Fruit fly (Drosophila melanogaster) whole organism, adult: Measurements from ENCODE around the gene Mo25.

ENCODE experiments used
- CG11617 ChIP-seq: fragments of 200-800 bp; sonication (Bioruptor generic); optimal IDR thresholded peaks from 2 replicates; lab custom pipeline; 2017; ENCODE audit warnings: mild to moderate bottlenecking, missing biosample characterization, missing genetic modification reagents, missing genetic modification characterization
- CG12768 ChIP-seq: fragments of 200-800 bp; sonication (Bioruptor generic); optimal IDR thresholded peaks from 2 replicates; lab custom pipeline; 2017; ENCODE audit warnings: missing biosample characterization, missing genetic modification characterization, mild to moderate bottlenecking, moderate library complexity, missing genetic modification reagents
- CG14711 ChIP-seq: fragments of 200-800 bp; sonication (Bioruptor generic); optimal IDR thresholded peaks from 2 replicates; lab custom pipeline; 2018; ENCODE audit warnings: missing biosample characterization, mild to moderate bottlenecking, missing genetic modification characterization, moderate library complexity
- CG1620 ChIP-seq: fragments of 200-800 bp; sonication (Bioruptor generic); optimal IDR thresholded peaks from 2 replicates; lab custom pipeline; 2016; ENCODE audit warnings: missing biosample characterization, missing genetic modification characterization
- CG33017 ChIP-seq: fragments of 200-800 bp; sonication (Bioruptor generic); optimal IDR thresholded peaks from 2 replicates; lab custom pipeline; 2018; ENCODE audit warnings: missing biosample characterization, mild to moderate bottlenecking, missing genetic modification characterization, moderate library complexity
- CG5204 ChIP-seq: fragments of 200-800 bp; sonication (Bioruptor generic); optimal IDR thresholded peaks from 2 replicates; lab custom pipeline; 2016; ENCODE audit warnings: missing biosample characterization, missing genetic modification characterization
- CG7045 ChIP-seq: fragments of 200-800 bp; sonication (Bioruptor generic); optimal IDR thresholded peaks from 2 replicates; lab custom pipeline; 2017; ENCODE audit warnings: missing biosample characterization, mild to moderate bottlenecking, missing genetic modification characterization
- CG7101 ChIP-seq: fragments of 200-800 bp; sonication (Bioruptor generic); optimal IDR thresholded peaks from 2 replicates; lab custom pipeline; 2018; ENCODE audit warnings: missing biosample characterization, mild to moderate bottlenecking, missing genetic modification characterization, moderate library complexity
- Clk ChIP-seq: fragments of 200-800 bp; sonication (Bioruptor generic); optimal IDR thresholded peaks from 2 replicates; lab custom pipeline; 2017; ENCODE audit warnings: missing biosample characterization, missing genetic modification characterization
- Crg-1 ChIP-seq: fragments of 200-800 bp; sonication (Bioruptor generic); optimal IDR thresholded peaks from 2 replicates; lab custom pipeline; 2016; ENCODE audit warnings: missing biosample characterization, missing genetic modification characterization
- Hr96 ChIP-seq: fragments of 200-800 bp; sonication (Bioruptor generic); optimal IDR thresholded peaks from 2 replicates; lab custom pipeline; 2016; ENCODE audit warnings: missing biosample characterization, missing genetic modification characterization
- Mnt ChIP-seq: fragments of 200-800 bp; sonication (Bioruptor generic); optimal IDR thresholded peaks from 2 replicates; lab custom pipeline; 2016; ENCODE audit warnings: missing biosample characterization, mild to moderate bottlenecking, missing genetic modification characterization
- bab1 ChIP-seq: fragments of 200-800 bp; sonication (Bioruptor generic); optimal IDR thresholded peaks from 3 replicates; lab custom pipeline; 2019; ENCODE audit warnings: missing biosample characterization, mild to moderate bottlenecking, missing genetic modification characterization, moderate library complexity
- cic ChIP-seq: fragments of 200-800 bp; sonication (Bioruptor generic); optimal IDR thresholded peaks from 2 replicates; lab custom pipeline; 2017; ENCODE audit warnings: missing biosample characterization, mild to moderate bottlenecking, missing genetic modification characterization, moderate library complexity
- cnc ChIP-seq, 2 experiments: fragments of >200 bp; optimal IDR thresholded peaks; 2 replicates each; lab custom pipeline; 2017
- kay ChIP-seq: fragments of 200-800 bp; sonication (Bioruptor generic); peaks from one replicate; lab custom pipeline; 2016; ENCODE audit warnings: missing biosample characterization, missing genetic modification characterization, borderline replicate concordance
- ovo ChIP-seq: fragments of 200-800 bp; sonication (Bioruptor generic); optimal IDR thresholded peaks from 2 replicates; lab custom pipeline; 2016; ENCODE audit warnings: missing biosample characterization, missing genetic modification characterization
- pad ChIP-seq: fragments of 200-800 bp; sonication (Bioruptor generic); optimal IDR thresholded peaks from 3 replicates; lab custom pipeline; 2017; ENCODE audit warnings: missing biosample characterization, missing genetic modification characterization, mild to moderate bottlenecking, moderate library complexity, missing genetic modification reagents
- tj ChIP-seq: fragments of 200-800 bp; sonication (Bioruptor generic); optimal IDR thresholded peaks from 3 replicates; lab custom pipeline; 2017; ENCODE audit warnings: missing biosample characterization, mild to moderate bottlenecking, missing genetic modification characterization, moderate library complexity
- toe ChIP-seq: fragments of 200-800 bp; sonication (Bioruptor generic); optimal IDR thresholded peaks from 2 replicates; lab custom pipeline; 2016; ENCODE audit warnings: missing biosample characterization, missing genetic modification characterization

Mo25 gene

dm6 chr3L:16635566-16636210 is 20.4 kb upstream of the Mo25 start:
- TF ChIP-seq tj (GFP tag; lab: Kevin White, UChicago) (peak; percentile 51), CG1620 (GFP tag; lab: Kevin White, UChicago) (no peak), Mnt (GFP tag; lab: Kevin White, UChicago) (no peak), CG33017 (tag; lab: Kevin White, UChicago) (no peak), kay (GFP tag; lab: Kevin White, UChicago) (peak; percentile 50)

DNA sequence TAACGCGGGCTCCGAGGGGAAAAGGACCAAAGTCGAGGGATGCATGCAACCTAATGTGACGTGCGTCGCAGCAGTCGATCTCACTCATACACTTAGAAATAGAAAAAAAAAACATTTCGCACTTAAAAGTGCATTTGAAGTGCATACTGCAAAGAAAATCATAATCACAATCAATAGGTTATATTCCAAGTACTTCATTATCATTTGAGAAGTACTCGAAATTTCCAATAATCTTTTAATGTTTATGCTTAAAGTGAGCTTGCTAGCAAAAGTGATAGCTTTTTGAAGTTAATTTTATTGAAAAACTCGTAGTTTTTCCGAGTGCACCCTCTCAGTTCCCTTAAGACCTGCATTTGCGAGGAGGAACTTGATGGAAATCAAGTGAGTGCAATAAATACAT is 19.3 kb upstream of the Mo25 start:
- TF ChIP-seq kay (GFP tag; lab: Kevin White, UChicago) (no peak), CG5204 (peak; percentile 12), CG14711 (tag; lab: Kevin White, UChicago) (no peak), CG33017 (tag; lab: Kevin White, UChicago) (no peak), CG12768 (GFP tag; lab: Kevin White, UChicago) (no peak)

DNA sequence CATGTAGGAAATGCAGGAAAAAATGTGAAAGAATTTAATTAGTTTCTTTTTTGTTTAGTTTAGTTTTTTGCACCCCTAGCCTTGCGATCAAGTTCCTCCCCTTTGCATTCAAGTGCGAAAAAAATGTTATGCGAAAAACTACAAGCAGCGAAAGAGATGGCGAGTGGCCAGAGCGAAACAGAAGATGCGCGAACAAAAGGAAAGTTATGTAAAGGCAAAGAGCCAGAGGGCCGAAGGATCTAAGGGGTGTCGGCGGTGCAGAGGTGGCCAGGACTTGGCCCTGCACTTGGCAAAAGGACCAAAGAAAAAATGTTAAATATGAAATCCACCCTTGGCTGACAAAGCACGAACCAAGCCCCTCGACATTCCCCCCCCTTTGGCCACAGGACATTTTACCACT is 18.8 kb upstream of the Mo25 start:
- TF ChIP-seq CG1620 (GFP tag; lab: Kevin White, UChicago), result no peak
- no peak for TF ChIP-seq tj (GFP tag; lab: Kevin White, UChicago)
- no peak for TF ChIP-seq Hr96 (GFP tag; lab: Kevin White, UChicago)
- TF ChIP-seq Clk (GFP tag; lab: Kevin White, UChicago), result no peak
- no peak for TF ChIP-seq cnc (optimal IDR thresholded peaks at IDR 0.05; lab: Kevin White, UChicago)
- TF ChIP-seq pad (GFP tag; lab: Kevin White, UChicago), result no peak
- TF ChIP-seq CG11617 (GFP tag; lab: Kevin White, UChicago), result no peak
- TF ChIP-seq ovo (GFP tag; lab: Kevin White, UChicago), result no peak
- no peak for TF ChIP-seq CG7045 (GFP tag; lab: Kevin White, UChicago)
- TF ChIP-seq CG7101 (tag; lab: Kevin White, UChicago), result no peak
- no peak for TF ChIP-seq CG33017 (tag; lab: Kevin White, UChicago)
- no peak for TF ChIP-seq CG14711 (tag; lab: Kevin White, UChicago)

DNA sequence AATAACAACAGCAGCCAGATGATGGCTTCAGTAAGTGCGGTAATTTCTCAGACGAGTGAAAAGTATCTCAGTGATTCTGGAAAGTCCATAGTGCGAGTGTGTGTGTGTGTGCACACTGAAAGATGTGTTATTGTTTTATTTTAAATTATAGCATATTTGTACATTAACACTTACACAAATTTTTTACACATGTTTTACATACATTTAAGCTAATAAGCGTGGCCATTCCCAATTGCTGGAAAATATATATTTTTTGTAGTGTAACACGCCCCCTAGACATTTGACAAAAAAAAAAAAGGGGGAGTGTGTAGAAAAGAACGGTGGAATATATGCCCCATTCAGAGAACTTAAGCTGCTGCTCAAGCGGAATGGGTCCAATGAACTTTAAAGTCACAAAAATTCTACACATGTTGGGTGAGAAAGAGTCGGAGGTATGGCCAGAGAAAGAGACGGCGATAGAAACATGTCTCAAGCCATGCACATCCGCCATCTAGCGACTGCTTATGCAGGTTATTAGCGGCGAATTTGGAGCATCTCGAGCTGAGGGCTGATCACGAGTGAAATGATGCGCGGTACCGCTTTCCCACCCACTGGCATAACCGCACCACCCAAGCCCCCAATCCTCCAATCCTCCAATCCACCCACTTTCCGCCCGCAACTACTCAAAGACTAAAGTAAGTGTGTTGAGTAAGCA is 16.7 kb upstream of the Mo25 start:
- TF ChIP-seq CG7101 (tag; lab: Kevin White, UChicago) (no peak), kay (GFP tag; lab: Kevin White, UChicago) (no peak), ovo (GFP tag; lab: Kevin White, UChicago) (no peak), CG1620 (GFP tag; lab: Kevin White, UChicago) (no peak), CG7045 (GFP tag; lab: Kevin White, UChicago) (no peak), cnc (optimal IDR thresholded peaks at IDR 0.05; lab: Kevin White, UChicago) (no peak), CG33017 (tag; lab: Kevin White, UChicago) (no peak), toe (GFP tag; lab: Kevin White, UChicago) (no peak), CG11617 (GFP tag; lab: Kevin White, UChicago) (no peak), Crg-1 (GFP tag; lab: Kevin White, UChicago) (no peak), Hr96 (GFP tag; lab: Kevin White, UChicago) (no peak), CG14711 (tag; lab: Kevin White, UChicago) (no peak)

dm6 chr3L:16629793-16630192 is 14.5 kb upstream of the Mo25 start:
- TF ChIP-seq Mnt (GFP tag; lab: Kevin White, UChicago) (no peak), pad (GFP tag; lab: Kevin White, UChicago) (no peak), CG7101 (tag; lab: Kevin White, UChicago) (no peak), CG1620 (GFP tag; lab: Kevin White, UChicago) (no peak), bab1 (no peak), CG14711 (tag; lab: Kevin White, UChicago) (no peak), toe (GFP tag; lab: Kevin White, UChicago) (no peak), CG11617 (GFP tag; lab: Kevin White, UChicago) (no peak), cic (GFP tag; lab: Kevin White, UChicago) (no peak), CG5204 (no peak), CG7045 (GFP tag; lab: Kevin White, UChicago) (no peak), kay (GFP tag; lab: Kevin White, UChicago) (no peak), cnc (optimal IDR thresholded peaks at IDR 0.05; lab: Kevin White, UChicago) (no peak), CG33017 (tag; lab: Kevin White, UChicago) (no peak), Crg-1 (GFP tag; lab: Kevin White, UChicago) (no peak), CG12768 (GFP tag; lab: Kevin White, UChicago) (no peak), ovo (GFP tag; lab: Kevin White, UChicago) (no peak), tj (GFP tag; lab: Kevin White, UChicago) (no peak)

- TF ChIP-seq cic (GFP tag; lab: Kevin White, UChicago) (no peak), CG12768 (GFP tag; lab: Kevin White, UChicago) (no peak), bab1 (no peak), Mnt (GFP tag; lab: Kevin White, UChicago) (no peak), CG7101 (tag; lab: Kevin White, UChicago) (no peak), pad (GFP tag; lab: Kevin White, UChicago) (no peak), CG1620 (GFP tag; lab: Kevin White, UChicago) (no peak), CG14711 (tag; lab: Kevin White, UChicago) (no peak), CG5204 (no peak), toe (GFP tag; lab: Kevin White, UChicago) (no peak), cnc (optimal IDR thresholded peaks at IDR 0.05; lab: Kevin White, UChicago) (no peak), CG11617 (GFP tag; lab: Kevin White, UChicago) (no peak), tj (GFP tag; lab: Kevin White, UChicago) (no peak), Clk (GFP tag; lab: Kevin White, UChicago) (no peak), kay (GFP tag; lab: Kevin White, UChicago) (no peak)
These were observed 10.9 kb upstream of the Mo25 start for dm6 chr3L:16626199-16626598.
